Worm (Caenorhabditis elegans): ENCODE measurements around the gene Y49F6A.11.

DNA sequence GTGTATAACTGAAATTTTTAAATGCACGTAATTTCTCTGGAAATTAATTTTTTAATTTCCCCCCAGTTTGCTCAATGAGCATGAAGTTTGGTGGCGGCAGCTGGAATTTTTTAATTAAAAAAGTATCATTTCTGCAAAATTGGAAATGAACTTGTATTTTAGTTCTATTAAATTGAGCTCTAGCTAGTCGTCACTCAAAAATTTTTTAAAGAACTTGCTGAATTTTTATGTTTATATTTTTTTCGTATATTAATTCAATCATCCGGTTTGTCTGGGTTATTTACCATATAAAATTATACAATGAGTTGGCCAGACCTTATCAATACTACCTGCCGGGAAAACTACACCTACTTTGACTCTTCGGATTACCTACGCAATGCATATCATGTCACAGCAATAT lies 16.9 kb downstream of the Y49F6A.11 start, which contains the start of gene srh-59:
- TF ChIP-seq mdl-1 (tag; optimal IDR thresholded peaks at IDR 0.05), result no peak
- no peak for TF ChIP-seq nhr-10 (tag; optimal IDR thresholded peaks at IDR 0.05)
- no peak for TF ChIP-seq unc-39 (tag; optimal IDR thresholded peaks at IDR 0.05)
- no peak for TF ChIP-seq aha-1 (tag)
- TF ChIP-seq jun-1 (tag; optimal IDR thresholded peaks at IDR 0.05), result no peak
- TF ChIP-seq pha-4 (GFP tag; IDR thresholded peaks at IDR 0.05), result no peak
- TF ChIP-seq pha-4 (tag; optimal IDR thresholded peaks at IDR 0.05), result no peak
- TF ChIP-seq snpc-4 (tag; optimal IDR thresholded peaks at IDR 0.05), result no peak
- no peak for TF ChIP-seq Y48G9A.11 (GFP tag; IDR thresholded peaks at IDR 0.05)
- no peak for TF ChIP-seq D1046.2 (GFP tag; IDR thresholded peaks at IDR 0.05)
- no peak for TF ChIP-seq cey-2 (tag; optimal IDR thresholded peaks at IDR 0.05; ENCODE audit: borderline replicate concordance, insufficient read depth)
